Worm (Caenorhabditis elegans): ENCODE data around the gene srz-83.

Gene srz-83

ce11 chrIV:3548315-3548714 lies 44.1 kb downstream of the srz-83 start (continued):
- TF ChIP-seq zip-4 (GFP tag; optimal IDR thresholded peaks at IDR 0.05) (no peak), lin-15B (tag; optimal IDR thresholded peaks at IDR 0.05) (no peak), sptf-1 (tag; optimal IDR thresholded peaks at IDR 0.05) (no peak), sox-4 (tag; optimal IDR thresholded peaks at IDR 0.05) (no peak), unc-86 (tag; optimal IDR thresholded peaks at IDR 0.05) (no peak)

- peak; percentile 47 for TF ChIP-seq mep-1 (tag; optimal IDR thresholded peaks at IDR 0.05)
- no peak for TF ChIP-seq zag-1 (tag; optimal IDR thresholded peaks at IDR 0.05)
- peak; percentile 73 for TF ChIP-seq snu-23 (GFP tag; optimal IDR thresholded peaks at IDR 0.05)
- TF ChIP-seq unc-86 (tag; optimal IDR thresholded peaks at IDR 0.05), result peak; percentile 39
- TF ChIP-seq hlh-4 (tag; optimal IDR thresholded peaks at IDR 0.05), result no peak
- no peak for TF ChIP-seq ceh-8 (GFP tag; optimal IDR thresholded peaks at IDR 0.05)
- no peak for TF ChIP-seq unc-98 (GFP tag; IDR thresholded peaks at IDR 0.05)
- TF ChIP-seq xbp-1 (tag; optimal IDR thresholded peaks at IDR 0.05), result peak; percentile 52
- TF ChIP-seq nhr-47 (tag; optimal IDR thresholded peaks at IDR 0.05), result peak; percentile 77
- no peak for TF ChIP-seq zip-4 (GFP tag; optimal IDR thresholded peaks at IDR 0.05)
- no peak for TF ChIP-seq blmp-1 (tag; optimal IDR thresholded peaks at IDR 0.05)
- peak; percentile 72 for TF ChIP-seq nhr-71 (tag; optimal IDR thresholded peaks at IDR 0.05)
- TF ChIP-seq ztf-11 (tag; optimal IDR thresholded peaks at IDR 0.05), result peak in 1 of 2 experiments; percentile 20
- TF ChIP-seq lir-3 (tag; optimal IDR thresholded peaks at IDR 0.05; ENCODE audit: poor library complexity), result no peak
- TF ChIP-seq tlp-1 (tag; optimal IDR thresholded peaks at IDR 0.05), result no peak
- no peak for TF ChIP-seq hpl-2 (GFP tag; optimal IDR thresholded peaks at IDR 0.05)
- TF ChIP-seq fkh-4 (tag; optimal IDR thresholded peaks at IDR 0.05; ENCODE audit: borderline replicate concordance), result no peak
- TF ChIP-seq egl-27 (tag; optimal IDR thresholded peaks at IDR 0.05), result no peak
- TF ChIP-seq nhr-19 (GFP tag; conservative IDR thresholded peaks at IDR 0.05), result peak; percentile 61
- TF ChIP-seq fkh-10 (GFP tag; optimal IDR thresholded peaks at IDR 0.05), result peak; percentile 16
- TF ChIP-seq sox-4 (tag; optimal IDR thresholded peaks at IDR 0.05), result peak; percentile 13
- TF ChIP-seq rnt-1 (tag; optimal IDR thresholded peaks at IDR 0.05), result peak; percentile 69
- no peak for TF ChIP-seq aly-2 (tag; optimal IDR thresholded peaks at IDR 0.05)
- no peak for TF ChIP-seq irx-1 (tag; optimal IDR thresholded peaks at IDR 0.05)
- TF ChIP-seq nhr-12 (tag; optimal IDR thresholded peaks at IDR 0.05), result no peak
- TF ChIP-seq dsc-1 (tag; optimal IDR thresholded peaks at IDR 0.05), result peak; percentile 62
- TF ChIP-seq lsy-2 (tag; optimal IDR thresholded peaks at IDR 0.05), result peak; percentile 34 to 71
- peak; percentile 53 for TF ChIP-seq nhr-20 (tag; optimal IDR thresholded peaks at IDR 0.05)
- TF ChIP-seq nhr-84 (tag; optimal IDR thresholded peaks at IDR 0.05), result no peak
- TF ChIP-seq mdl-1 (tag; optimal IDR thresholded peaks at IDR 0.05), result peak in 1 of 2 experiments; percentile 48
- TF ChIP-seq ztf-4 (tag; optimal IDR thresholded peaks at IDR 0.05), result no peak
- peak; percentile 36 for TF ChIP-seq fkh-8 (tag; optimal IDR thresholded peaks at IDR 0.05)
- TF ChIP-seq dpl-1 (GFP tag; optimal IDR thresholded peaks at IDR 0.05), result peak; percentile 20 to 33 (median 27)
- TF ChIP-seq C16A3.4 (tag; optimal IDR thresholded peaks at IDR 0.05), result peak; percentile 64
- peak; percentile 55 for TF ChIP-seq lin-14 (GFP tag; optimal IDR thresholded peaks at IDR 0.05)
- TF ChIP-seq skn-1 (tag; optimal IDR thresholded peaks at IDR 0.05), result peak; percentile 36
- TF ChIP-seq ceh-90 (tag; optimal IDR thresholded peaks at IDR 0.05), result no peak
- TF ChIP-seq C34B4.2 (tag; optimal IDR thresholded peaks at IDR 0.05), result no peak
- no peak for TF ChIP-seq ets-5 (GFP tag; IDR thresholded peaks at IDR 0.05)
- TF ChIP-seq hlh-17 (GFP tag; optimal IDR thresholded peaks at IDR 0.05; ENCODE audit: borderline replicate concordance), result no peak
- peak; percentile 20 to 63 (median 38) for TF ChIP-seq ceh-82 (tag; optimal IDR thresholded peaks at IDR 0.05)
- TF ChIP-seq snpc-4 (tag; optimal IDR thresholded peaks at IDR 0.05), result peak; percentile 42
- TF ChIP-seq pax-3 (tag; optimal IDR thresholded peaks at IDR 0.05), result peak; percentile 27
- peak; percentile 32 for TF ChIP-seq elt-2 (tag; optimal IDR thresholded peaks at IDR 0.05)
- peak; percentile 70 for TF ChIP-seq nhr-90 (tag; optimal IDR thresholded peaks at IDR 0.05; ENCODE audit: poor library complexity)
- TF ChIP-seq ceh-88 (GFP tag; IDR thresholded peaks at IDR 0.05), result no peak
- TF ChIP-seq egl-13 (tag; optimal IDR thresholded peaks at IDR 0.05), result peak; percentile 26
These were observed 47.7 kb downstream of the srz-83 start for ce11 chrIV:3551777-3552462.
